Worm (Caenorhabditis elegans) whole organism, L1 larva: ENCODE results near the gene F07A11.4.

Source experiments
- F16B12.6 ChIP-seq: fragments of 150-350 bp; optimal IDR thresholded peaks from 2 replicates; lab custom pipeline; 2014; ENCODE audit warnings: missing biosample characterization, missing genetic modification characterization
- dpl-1 ChIP-seq, 3 experiments: fragments of 150-350 bp in 2 of 3; sonication (generic microtip) in 1 of 3; optimal IDR thresholded peaks; 2 replicates each; lab custom pipeline; 2014 to 2017; ENCODE audit warnings: missing biosample characterization in 3 of 3, missing genetic modification characterization in 3 of 3, missing genetic modification reagents in 3 of 3
- hlh-17 ChIP-seq: fragments of 200-800 bp; sonication (Bioruptor generic); optimal IDR thresholded peaks from 2 replicates; lab custom pipeline; 2018; ENCODE audit warnings: missing genetic modification characterization, mild to moderate bottlenecking, missing compliant biosample characterization, moderate library complexity, borderline replicate concordance
- lin-13 ChIP-seq: fragments of 150-350 bp; optimal IDR thresholded peaks from 2 replicates; lab custom pipeline; 2014; ENCODE audit warnings: missing biosample characterization, missing genetic modification reagents, missing genetic modification characterization
- pqm-1 ChIP-seq: sonication (generic microtip); optimal IDR thresholded peaks from 3 replicates; lab custom pipeline; 2017; ENCODE audit warnings: missing biosample characterization, missing genetic modification characterization
- snpc-4 ChIP-seq: fragments of 150-350 bp; optimal IDR thresholded peaks from 2 replicates; lab custom pipeline; 2014; ENCODE audit warnings: missing biosample characterization, missing genetic modification characterization

- TF ChIP-seq F16B12.6 (tag; lab: Kevin White, UChicago) (no peak), hlh-17 (GFP tag; lab: Kevin White, UChicago) (no peak), pqm-1 (tag; lab: Kevin White, UChicago) (no peak), snpc-4 (no peak), dpl-1 (GFP tag; optimal IDR thresholded peaks at IDR 0.05; lab: Kevin White, UChicago) (no peak), lin-13 (GFP tag; lab: Kevin White, UChicago) (no peak)
Observed at ce11 chrII:11612034-11612723, 11.4 kb downstream of the F07A11.4 start, which contains the start of gene F07A11.5.
